Worm (Caenorhabditis elegans): ENCODE results near the gene Y54G9A.7.

- TF ChIP-seq sem-2 (GFP tag; optimal IDR thresholded peaks at IDR 0.05) (no peak), zip-8 (tag; optimal IDR thresholded peaks at IDR 0.05) (no peak), tbx-8 (GFP tag; optimal IDR thresholded peaks at IDR 0.05) (no peak), mep-1 (tag; optimal IDR thresholded peaks at IDR 0.05) (no peak), nhr-28 (tag; optimal IDR thresholded peaks at IDR 0.05) (no peak), sptf-1 (tag; optimal IDR thresholded peaks at IDR 0.05) (no peak), elt-3 (tag; optimal IDR thresholded peaks at IDR 0.05) (no peak), ztf-11 (tag; optimal IDR thresholded peaks at IDR 0.05) (no peak), snpc-4 (tag; optimal IDR thresholded peaks at IDR 0.05) (no peak), unc-120 (tag; optimal IDR thresholded peaks at IDR 0.05; ENCODE audit: poor library complexity, severe bottlenecking) (no peak), nhr-76 (tag; optimal IDR thresholded peaks at IDR 0.05) (no peak), blmp-1 (tag; optimal IDR thresholded peaks at IDR 0.05) (no peak), ceh-39 (tag; optimal IDR thresholded peaks at IDR 0.05) (no peak)
These were observed 1.8 kb downstream of the Y54G9A.7 start for ce11 chrII:13723754-13724153.

Data from whole organism, mixed stage, embryonic.